ENCODE assay signal across 1 worm cellular context in the genomic region with DNA sequence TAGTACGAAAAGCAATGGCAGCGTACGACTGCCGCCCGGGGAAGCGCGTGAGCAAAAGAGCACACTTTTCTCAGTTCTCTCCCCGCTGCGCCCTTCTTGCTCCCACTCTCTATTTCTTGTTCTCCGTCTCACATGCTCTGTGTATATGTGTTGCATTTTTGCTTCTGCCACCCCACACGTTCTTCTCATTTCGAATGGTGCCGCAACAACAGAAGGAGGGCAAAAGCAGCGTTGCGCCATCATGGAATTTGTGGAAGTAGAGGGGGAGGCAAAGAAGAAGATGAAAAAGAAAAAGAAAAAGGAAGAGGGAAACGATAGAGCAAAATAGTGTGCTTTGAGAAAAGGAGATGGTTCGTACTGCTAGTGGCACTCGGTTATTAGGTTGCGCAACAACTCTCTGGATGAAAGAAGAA.
TF ChIP-seq lines count a peak whose summit lies in the region.

No protein-coding gene starts in this region.

TF ChIP-seq in whole organism, L4 larva, 104 proteins besides CTCF, POLR2A, EP300 and RAD21 (continued from another document):
- TF ChIP-seq cey-2 (tag; optimal IDR thresholded peaks at IDR 0.05; lab: Kevin White, UChicago; ENCODE audit: borderline replicate concordance, insufficient read depth) = no peak
- TF ChIP-seq ctbp-1 (GFP tag; IDR thresholded peaks at IDR 0.05; lab: Robert Waterston, UW) = peak; percentile 80
- TF ChIP-seq F10B5.3 (tag; optimal IDR thresholded peaks at IDR 0.05; lab: Kevin White, UChicago) = no peak
- TF ChIP-seq nhr-42 (GFP tag; IDR thresholded peaks at IDR 0.05; lab: Robert Waterston, UW) = no peak
- TF ChIP-seq fkh-10 (GFP tag; optimal IDR thresholded peaks at IDR 0.05; lab: Kevin White, UChicago) = peak; percentile 90
- peak; percentile 34; the same call in 1 of the 2 replicates for TF ChIP-seq egl-43 (GFP tag; IDR thresholded peaks at IDR 0.05; lab: Robert Waterston, UW)
- TF ChIP-seq F37D6.2 (tag; optimal IDR thresholded peaks at IDR 0.05; lab: Kevin White, UChicago) = peak; percentile 66
- no peak for TF ChIP-seq F44E2.7 (GFP tag; IDR thresholded peaks at IDR 0.05; lab: Robert Waterston, UW)
- TF ChIP-seq hlh-11 (tag; optimal IDR thresholded peaks at IDR 0.05; lab: Kevin White, UChicago) = peak; percentile 73
- TF ChIP-seq tra-1 (GFP tag; IDR thresholded peaks at IDR 0.05; lab: Robert Waterston, UW) = no peak
- no peak for TF ChIP-seq R02D3.7 (tag; optimal IDR thresholded peaks at IDR 0.05; lab: Kevin White, UChicago)
- no peak for TF ChIP-seq F26F4.8 (GFP tag; conservative IDR thresholded peaks at IDR 0.05; lab: Robert Waterston, UW)
- TF ChIP-seq ama-1 (optimal IDR thresholded peaks at IDR 0.05; lab: Kevin White, UChicago) = peak; percentile 61
- TF ChIP-seq duxl-1 (tag; optimal IDR thresholded peaks at IDR 0.05; lab: Kevin White, UChicago; ENCODE audit: poor library complexity) = no peak
- TF ChIP-seq ZK546.5 (tag; optimal IDR thresholded peaks at IDR 0.05; lab: Kevin White, UChicago) = no peak
- TF ChIP-seq zfp-2 (tag; optimal IDR thresholded peaks at IDR 0.05; lab: Kevin White, UChicago) = no peak
- no peak for TF ChIP-seq php-3 (GFP tag; IDR thresholded peaks at IDR 0.05; lab: Robert Waterston, UW)
- TF ChIP-seq fos-1 (tag; optimal IDR thresholded peaks at IDR 0.05; lab: Kevin White, UChicago) = no peak
- no peak for TF ChIP-seq F49E8.2 (tag; optimal IDR thresholded peaks at IDR 0.05; lab: Kevin White, UChicago; ENCODE audit: borderline replicate concordance)
- no peak for TF ChIP-seq nhr-76 (tag; optimal IDR thresholded peaks at IDR 0.05; lab: Kevin White, UChicago)
- peak; percentile 55 for TF ChIP-seq mes-2 (tag; optimal IDR thresholded peaks at IDR 0.05; lab: Kevin White, UChicago; ENCODE audit: poor library complexity, severe bottlenecking)
- TF ChIP-seq madf-9 (GFP tag; conservative IDR thresholded peaks at IDR 0.05; lab: Robert Waterston, UW) = no peak
- TF ChIP-seq dmd-6 (GFP tag; IDR thresholded peaks at IDR 0.05; lab: Robert Waterston, UW) = no peak
- TF ChIP-seq Y5F2A.4 (GFP tag; optimal IDR thresholded peaks at IDR 0.05; lab: Kevin White, UChicago) = no peak
- TF ChIP-seq attf-4 (tag; optimal IDR thresholded peaks at IDR 0.05; lab: Kevin White, UChicago) = no peak
- TF ChIP-seq saeg-2 (GFP tag; IDR thresholded peaks at IDR 0.05; lab: Robert Waterston, UW) = 0 out of 2 replicates have a peak, but pooled peaks have one; percentile 16
- TF ChIP-seq lim-7 (GFP tag; IDR thresholded peaks at IDR 0.05; lab: Robert Waterston, UW) = no peak
- TF ChIP-seq Y75B8A.6 (GFP tag; IDR thresholded peaks at IDR 0.05; lab: Robert Waterston, UW) = no peak
- TF ChIP-seq lin-13 (GFP tag; optimal IDR thresholded peaks at IDR 0.05; lab: Kevin White, UChicago) = peak; percentile 35
- TF ChIP-seq nhr-48 (tag; optimal IDR thresholded peaks at IDR 0.05; lab: Kevin White, UChicago) = no peak
- TF ChIP-seq hlh-30 (tag; optimal IDR thresholded peaks at IDR 0.05; lab: Kevin White, UChicago; ENCODE audit: insufficient read depth) = peak; percentile 90
